Worm (Caenorhabditis elegans) whole organism, L2 larva: Measurements from ENCODE around the gene ttx-3.

Source experiments
- ZK546.5 ChIP-seq: sonication (generic microtip); optimal IDR thresholded peaks from 2 replicates; lab custom pipeline; 2017; ENCODE audit warnings: missing biosample characterization, missing genetic modification characterization
- ama-1 ChIP-seq: fragments of 150-350 bp; optimal IDR thresholded peaks from 2 replicates; lab custom pipeline; 2018; ENCODE audit warnings: inconsistent platforms
- ceh-82 ChIP-seq: fragments of 150-350 bp; optimal IDR thresholded peaks from 2 replicates; lab custom pipeline; 2014; ENCODE audit warnings: missing biosample characterization, missing genetic modification characterization
- fos-1 ChIP-seq: fragments of 150-350 bp; optimal IDR thresholded peaks from 2 replicates; lab custom pipeline; 2014; ENCODE audit warnings: missing biosample characterization, missing genetic modification characterization
- lin-39 ChIP-seq: fragments of 150-350 bp; optimal IDR thresholded peaks from 2 replicates; lab custom pipeline; 2014; ENCODE audit warnings: missing biosample characterization, missing genetic modification reagents, missing genetic modification characterization
- mab-5 ChIP-seq: fragments of 150-350 bp; optimal IDR thresholded peaks from 2 replicates; lab custom pipeline; 2014; ENCODE audit warnings: missing biosample characterization, missing genetic modification characterization
- mdl-1 ChIP-seq, 2 experiments: fragments of 150-350 bp in 1 of 2; sonication (generic microtip) in 1 of 2; optimal IDR thresholded peaks; 2 replicates each; lab custom pipeline; 2017; ENCODE audit warnings: missing biosample characterization in 2 of 2, missing genetic modification characterization in 2 of 2
- nhr-23 ChIP-seq: fragments of 150-350 bp; optimal IDR thresholded peaks from 2 replicates; lab custom pipeline; 2014; ENCODE audit warnings: missing biosample characterization, missing genetic modification reagents, missing genetic modification characterization
- snpc-4 ChIP-seq: fragments of 150-350 bp; optimal IDR thresholded peaks from 2 replicates; lab custom pipeline; 2014; ENCODE audit warnings: missing biosample characterization, missing genetic modification characterization

DNA sequence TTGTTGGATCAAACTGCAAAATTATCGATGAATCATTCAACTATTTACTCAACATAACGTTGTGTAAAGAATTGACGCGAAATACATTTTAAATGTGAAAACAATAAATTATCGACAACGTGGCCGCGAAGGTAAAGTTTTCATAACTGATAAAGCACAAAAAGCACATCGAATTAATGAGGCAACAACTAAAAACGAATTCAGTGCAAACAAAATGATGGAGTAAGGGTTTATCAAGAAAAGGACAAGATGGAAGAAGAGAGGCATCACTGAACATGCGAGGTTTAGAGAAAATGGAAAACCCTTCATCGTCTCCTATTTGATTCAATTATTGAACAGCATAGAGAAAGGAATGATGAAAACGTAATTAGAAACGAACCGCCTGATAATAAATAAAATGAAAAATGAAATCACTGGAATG, 45.4 kb downstream of the ttx-3 start, which contains the start of gene D1053.4:
- no peak for TF ChIP-seq ceh-82 (tag; lab: Kevin White, UChicago)
- TF ChIP-seq lin-39: no peak
- peak; percentile 85 for TF ChIP-seq fos-1 (tag; lab: Kevin White, UChicago)
- TF ChIP-seq ama-1 (lab: Kevin White, UChicago): no peak
- TF ChIP-seq snpc-4 (tag; lab: Kevin White, UChicago): no peak
- TF ChIP-seq mab-5 (tag; lab: Kevin White, UChicago): no peak
- TF ChIP-seq nhr-23 (tag; lab: Kevin White, UChicago): no peak
- peak in 1 of 2 experiments; percentile 15 for TF ChIP-seq mdl-1 (tag; optimal IDR thresholded peaks at IDR 0.05; lab: Kevin White, UChicago)
- no peak for TF ChIP-seq ZK546.5 (tag; lab: Kevin White, UChicago)
